Worm (Caenorhabditis elegans) whole organism, midembryonic: ENCODE data around the gene smf-1.
A peak's percentile ranks its signal among the peaks of the same experiment; 100 is the strongest.

Source experiments
- T22C8.4 ChIP-seq: fragments of 200-800 bp; sonication (Bioruptor generic); IDR thresholded peaks from 2 replicates; pipeline ENCODE4 v1.3.6; 2022; ENCODE audit warnings: missing genetic modification characterization, missing compliant biosample characterization
- cog-1 ChIP-seq: sonication (generic microtip); optimal IDR thresholded peaks from 2 replicates; lab custom pipeline; 2016; ENCODE audit warnings: missing genetic modification characterization, missing compliant biosample characterization
- flt-1 ChIP-seq: fragments of 200-800 bp; sonication (Bioruptor generic); IDR thresholded peaks from 2 replicates; pipeline ENCODE4 v1.3.6; 2022; ENCODE audit warnings: missing genetic modification characterization, missing compliant biosample characterization
- klf-2 ChIP-seq: fragments of 200-800 bp; sonication (Bioruptor generic); conservative IDR thresholded peaks from 2 replicates; pipeline ENCODE4 v1.3.6; 2022; ENCODE audit warnings: missing genetic modification reagents, missing genetic modification characterization, missing compliant biosample characterization
- med-1 ChIP-seq: sonication (generic microtip); optimal IDR thresholded peaks from 2 replicates; lab custom pipeline; 2017; ENCODE audit warnings: missing genetic modification characterization, mild to moderate bottlenecking, missing compliant biosample characterization, antibody characterized with exemption, missing genetic modification reagents; ENCODE audit not compliant: insufficient read depth
- ref-1 ChIP-seq: fragments of 200-800 bp; sonication (Bioruptor generic); conservative IDR thresholded peaks from 2 replicates; pipeline ENCODE4 v1.3.6; 2022; ENCODE audit warnings: missing genetic modification reagents, missing genetic modification characterization, missing compliant biosample characterization
- tab-1 ChIP-seq: fragments of 200-800 bp; sonication (Bioruptor generic); IDR thresholded peaks from 2 replicates; pipeline ENCODE4 v1.3.6; 2022; ENCODE audit warnings: missing genetic modification characterization, missing compliant biosample characterization
- ztf-23 ChIP-seq: fragments of 200-800 bp; sonication (Bioruptor generic); IDR thresholded peaks from 2 replicates; pipeline ENCODE4 v1.3.6; 2022; ENCODE audit warnings: missing genetic modification reagents, missing genetic modification characterization, missing compliant biosample characterization
- ztf-29 ChIP-seq: fragments of 200-800 bp; sonication (Bioruptor generic); IDR thresholded peaks from 2 replicates; pipeline ENCODE4 v1.3.6; 2022; ENCODE audit warnings: missing genetic modification reagents, missing genetic modification characterization, missing compliant biosample characterization

The smf-1 gene

DNA sequence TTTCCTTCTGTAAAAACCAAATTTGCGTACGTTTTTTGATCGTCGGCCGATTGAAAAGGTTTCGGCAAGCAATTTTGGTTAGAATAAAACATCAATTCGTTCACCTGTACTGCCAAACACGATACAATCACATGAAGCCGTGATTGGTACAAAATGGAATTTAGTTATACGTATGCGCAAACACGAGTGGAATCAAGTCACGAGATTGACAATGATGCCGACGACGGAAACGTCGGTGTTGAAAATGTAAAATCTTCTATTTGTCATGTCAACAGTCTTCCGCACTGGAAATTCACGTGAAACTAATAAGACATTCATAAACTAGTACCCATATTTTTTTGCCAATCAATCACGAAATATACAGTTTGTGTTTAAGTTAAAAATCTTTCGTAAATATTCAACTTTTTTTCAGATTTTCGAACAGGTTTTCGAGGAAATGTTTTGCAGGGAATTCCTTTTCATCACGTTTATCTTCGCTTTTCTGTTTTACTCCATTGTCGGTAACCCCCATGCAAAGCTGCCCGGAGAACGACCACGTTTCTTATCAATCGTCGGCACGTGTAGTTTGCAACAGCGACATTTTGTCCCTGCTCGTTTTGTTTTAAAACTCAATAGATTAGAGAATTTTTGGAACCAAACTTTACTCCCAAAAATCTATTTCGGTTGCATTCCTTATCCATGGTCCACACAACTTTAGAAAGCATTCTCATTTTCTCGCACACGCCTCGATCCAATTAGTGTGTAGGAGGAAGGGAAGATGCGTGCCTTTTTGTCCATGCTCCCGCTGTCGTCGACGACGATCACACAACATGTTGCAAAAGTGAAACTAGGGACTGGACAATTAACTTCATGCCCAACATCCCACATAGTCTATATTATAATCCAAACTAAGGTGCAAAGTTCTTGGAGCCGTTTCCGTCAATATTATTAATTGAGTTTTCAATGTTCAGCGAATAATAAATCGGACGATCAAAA, 16.5 kb upstream of the smf-1 start:
- TF ChIP-seq klf-2 (GFP tag; lab: Robert Waterston, UW) (no peak), flt-1 (GFP tag; lab: Robert Waterston, UW) (no peak), tab-1 (GFP tag; lab: Robert Waterston, UW) (no peak), ztf-29 (GFP tag; lab: Robert Waterston, UW) (no peak), cog-1 (tag; lab: Kevin White, UChicago) (no peak), ztf-23 (GFP tag; lab: Robert Waterston, UW) (no peak), ref-1 (no peak), med-1 (GFP tag; lab: Kevin White, UChicago) (no peak), T22C8.4 (no peak)

DNA sequence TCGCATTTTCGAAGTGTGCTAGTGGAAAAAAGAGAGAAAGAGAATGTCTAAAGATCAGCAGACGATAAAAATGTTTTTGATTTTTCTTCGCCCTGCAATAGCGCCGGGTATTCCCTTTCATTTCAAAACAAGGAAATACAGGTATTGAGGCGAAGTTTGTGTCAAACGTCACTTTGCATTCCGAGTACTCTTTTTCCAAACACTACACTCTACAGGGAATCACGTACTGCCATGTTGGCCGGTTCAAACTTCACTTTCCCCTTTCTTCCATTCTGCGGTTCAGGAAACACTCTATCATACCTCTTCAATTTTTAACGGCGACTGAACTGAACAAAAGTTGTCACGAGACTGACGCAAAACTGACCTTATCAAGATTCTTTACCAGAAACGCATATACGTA, 15.7 kb upstream of the smf-1 start:
- TF ChIP-seq ref-1, result no peak

DNA sequence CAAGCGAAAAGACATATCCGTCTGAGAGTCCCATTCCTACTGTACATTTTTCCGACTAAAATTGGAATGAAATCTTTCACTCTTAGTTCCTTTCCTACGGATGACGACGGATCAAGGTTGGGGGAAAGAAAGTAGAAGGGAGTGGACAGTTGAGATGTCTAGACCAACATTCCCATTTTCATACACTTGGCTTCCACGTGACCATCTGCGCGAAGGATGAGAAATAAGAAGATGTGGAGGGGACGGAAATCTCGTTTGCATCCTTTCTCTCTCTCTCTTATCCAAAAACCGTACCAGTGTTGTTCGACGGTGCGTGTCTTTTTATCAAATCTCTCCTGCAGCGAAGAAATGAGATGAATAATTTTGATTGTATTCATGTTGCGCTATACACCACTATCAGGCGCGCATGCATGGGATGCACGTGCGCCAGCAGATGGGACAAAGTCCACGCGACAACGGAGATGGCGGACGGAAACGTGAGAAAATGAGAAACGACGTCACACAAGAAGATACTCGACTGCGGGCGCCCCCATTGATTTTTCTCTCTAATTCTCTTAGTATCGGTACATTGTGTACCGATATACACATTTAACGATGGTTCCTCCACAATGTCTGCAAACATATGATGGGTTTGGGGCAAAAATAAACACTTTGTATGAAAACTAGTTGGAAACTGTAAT, 14.6 kb upstream of the smf-1 start:
- TF ChIP-seq flt-1 (GFP tag; lab: Robert Waterston, UW), result no peak
- TF ChIP-seq ref-1, result no peak
- TF ChIP-seq cog-1 (tag; lab: Kevin White, UChicago), result peak; percentile 64

DNA sequence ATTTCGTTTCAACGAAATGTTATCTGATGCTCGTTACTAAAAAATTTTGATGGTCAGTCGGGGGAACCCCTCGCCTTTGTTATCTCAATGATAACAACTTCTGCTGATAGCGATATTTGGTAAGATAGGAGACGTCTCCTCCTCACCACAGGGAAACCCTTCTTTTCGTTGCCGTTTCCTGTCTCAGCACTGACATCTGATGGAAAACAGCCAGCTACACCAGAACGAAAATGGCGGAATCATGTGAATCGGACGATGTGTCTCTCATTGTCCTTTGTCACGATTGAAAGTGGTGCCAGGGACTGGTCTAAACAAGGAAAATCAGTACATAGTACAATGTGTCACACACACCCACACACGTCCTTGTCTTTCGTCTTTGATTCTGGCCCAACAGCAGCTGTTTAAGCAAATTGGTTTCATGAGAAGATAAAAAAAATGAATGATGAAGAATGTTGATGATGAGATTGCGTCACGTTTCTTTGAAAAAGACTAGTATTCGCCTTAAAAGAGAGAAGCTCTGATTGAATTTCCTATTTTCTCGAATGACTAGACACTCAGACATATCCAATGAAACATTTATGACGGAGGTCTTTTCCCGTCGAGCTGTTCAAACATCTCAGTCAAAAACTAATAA, 13.6 kb upstream of the smf-1 start:
- TF ChIP-seq tab-1 (GFP tag; lab: Robert Waterston, UW) (no peak), flt-1 (GFP tag; lab: Robert Waterston, UW) (no peak), klf-2 (GFP tag; lab: Robert Waterston, UW) (no peak), T22C8.4 (no peak), med-1 (GFP tag; lab: Kevin White, UChicago) (no peak), ztf-23 (GFP tag; lab: Robert Waterston, UW) (no peak), cog-1 (tag; lab: Kevin White, UChicago) (no peak), ref-1 (no peak), ztf-29 (GFP tag; lab: Robert Waterston, UW) (no peak)

DNA sequence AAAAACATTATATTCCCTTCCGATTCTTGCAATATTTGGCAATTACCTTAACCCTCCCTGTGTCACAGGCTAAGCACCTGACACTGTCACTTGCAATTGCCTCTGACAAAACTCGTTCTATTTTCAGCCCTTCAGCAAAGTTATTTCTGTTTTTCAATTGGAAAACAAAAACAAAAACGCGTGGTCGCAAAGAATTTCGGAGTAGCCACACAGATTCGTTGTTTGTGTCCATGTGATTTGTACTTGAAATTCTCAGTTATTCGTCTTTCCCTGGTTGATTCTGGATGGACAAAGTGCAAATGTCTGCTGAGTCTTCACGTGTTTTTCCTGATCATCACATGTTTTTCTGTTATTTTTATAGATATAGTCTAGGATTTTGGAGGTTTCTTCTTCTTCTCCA, 12.6 kb upstream of the smf-1 start:
- TF ChIP-seq ref-1 (no peak), klf-2 (GFP tag; lab: Robert Waterston, UW) (no peak), med-1 (GFP tag; lab: Kevin White, UChicago) (no peak), T22C8.4 (no peak), cog-1 (tag; lab: Kevin White, UChicago) (no peak), tab-1 (GFP tag; lab: Robert Waterston, UW) (no peak), ztf-29 (GFP tag; lab: Robert Waterston, UW) (no peak)

DNA sequence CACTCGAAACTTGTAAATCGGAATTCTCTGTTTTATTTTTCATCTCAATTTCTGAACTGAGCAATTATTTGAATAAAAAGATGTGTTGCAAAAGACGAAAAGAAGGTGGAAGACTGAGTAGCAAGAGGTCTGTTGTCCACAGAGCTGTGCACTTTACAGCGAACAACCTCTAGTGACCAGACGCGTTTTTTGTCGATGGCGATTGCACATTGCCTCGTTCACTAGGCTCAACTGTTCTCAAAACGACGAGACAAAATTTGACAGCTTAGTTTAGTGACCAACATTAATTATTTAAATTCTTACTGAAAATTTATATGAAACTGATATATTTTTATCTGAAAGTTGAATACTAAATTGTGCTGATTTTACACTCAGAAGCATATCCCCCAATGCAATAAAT, 10.3 kb upstream of the smf-1 start, which contains the start of gene R03E9.2:
Gene R03E9.2, minus strand, starts transcription at position 101 of the 400 bp plus-strand sequence.
- no peak for TF ChIP-seq med-1 (GFP tag; lab: Kevin White, UChicago)

DNA sequence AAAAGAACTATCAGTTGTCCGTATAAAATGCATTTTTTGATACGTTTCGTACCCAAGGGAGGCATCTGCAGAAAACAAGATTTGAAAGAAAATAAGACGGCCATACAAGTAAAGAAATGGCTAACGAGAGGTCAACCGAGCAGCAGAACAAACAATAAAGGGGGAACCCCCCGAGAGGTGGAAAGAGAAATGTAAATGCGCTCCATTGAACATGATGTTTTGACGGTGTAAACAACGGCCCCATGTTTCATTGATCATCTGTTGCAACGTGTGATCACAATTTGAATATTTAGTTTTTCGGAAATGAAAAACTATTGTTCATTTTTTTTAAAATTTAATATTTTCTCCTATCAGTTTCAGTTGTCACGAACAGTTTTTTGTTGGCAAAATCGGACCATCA, 6.7 kb upstream of the smf-1 start, which contains the start of gene K11G12.6:
Gene K11G12.6, minus strand, starts transcription at position 65 of the 400 bp plus-strand sequence.
- TF ChIP-seq klf-2 (GFP tag; lab: Robert Waterston, UW) (no peak), tab-1 (GFP tag; lab: Robert Waterston, UW) (no peak), cog-1 (tag; lab: Kevin White, UChicago) (peak; percentile 39), ztf-29 (GFP tag; lab: Robert Waterston, UW) (no peak), ref-1 (no peak)

DNA sequence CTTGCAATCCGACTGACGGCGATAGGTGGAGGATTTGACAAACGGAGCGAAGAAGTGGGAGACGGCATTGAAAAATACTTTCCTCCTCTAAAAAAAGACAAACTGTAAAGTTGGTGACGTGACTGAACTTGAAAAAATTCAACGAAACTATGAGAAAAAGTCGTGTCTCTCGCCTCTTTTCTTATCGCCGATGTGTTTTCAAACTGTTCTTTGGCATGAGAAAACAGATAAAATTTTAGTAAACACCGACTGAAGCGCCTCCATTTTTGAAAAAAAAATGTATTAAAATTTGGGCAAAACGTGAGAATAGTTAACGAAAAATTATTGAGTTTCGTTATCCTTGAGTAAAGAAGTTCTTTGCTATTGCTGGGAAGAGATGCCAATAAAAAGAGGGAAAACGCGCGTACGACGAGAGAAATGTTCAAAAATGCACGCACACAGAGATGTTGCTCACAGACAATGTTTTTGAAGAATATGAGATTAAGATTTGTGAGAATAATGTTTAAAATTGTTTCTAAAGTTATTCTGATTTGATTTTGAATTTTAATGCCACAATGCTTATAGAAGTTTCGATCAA, 6.0 kb upstream of the smf-1 start:
- TF ChIP-seq flt-1 (GFP tag; lab: Robert Waterston, UW) (no peak), tab-1 (GFP tag; lab: Robert Waterston, UW) (no peak)

DNA sequence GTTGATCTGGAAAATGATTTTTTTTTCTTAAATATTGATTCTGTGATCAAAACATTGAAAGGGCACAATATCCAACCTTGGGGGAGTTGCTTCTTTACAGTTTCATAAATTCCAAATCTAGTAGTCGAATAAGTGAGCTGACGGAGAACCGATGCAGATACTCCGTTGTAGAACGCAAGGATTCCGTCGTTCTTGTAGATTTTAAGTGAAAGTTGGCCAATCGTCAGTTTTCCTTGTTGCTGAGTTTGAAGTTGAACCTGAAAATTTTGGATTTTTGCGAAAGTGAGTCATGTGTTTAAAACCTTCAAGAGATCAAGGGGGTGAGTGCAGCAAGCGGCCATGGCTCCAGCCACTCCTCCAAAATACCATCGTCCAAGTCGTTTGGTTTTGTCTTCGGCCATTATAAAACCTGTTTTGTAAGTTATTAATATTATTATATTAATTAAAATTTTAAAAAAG, 2.4 kb upstream of the smf-1 start, which contains the start of gene slc-25A10:
Gene slc-25A10, minus strand, starts transcription at position 409 of the 459 bp plus-strand sequence.
- TF ChIP-seq cog-1 (tag; lab: Kevin White, UChicago) (no peak), med-1 (GFP tag; lab: Kevin White, UChicago) (no peak), ref-1 (no peak), klf-2 (GFP tag; lab: Robert Waterston, UW) (no peak), flt-1 (GFP tag; lab: Robert Waterston, UW) (no peak), T22C8.4 (no peak), tab-1 (GFP tag; lab: Robert Waterston, UW) (no peak), ztf-29 (GFP tag; lab: Robert Waterston, UW) (no peak), ztf-23 (GFP tag; lab: Robert Waterston, UW) (no peak)
